Worm (Caenorhabditis elegans): Measurements from ENCODE around the gene hadb-1.

Gene hadb-1

DNA sequence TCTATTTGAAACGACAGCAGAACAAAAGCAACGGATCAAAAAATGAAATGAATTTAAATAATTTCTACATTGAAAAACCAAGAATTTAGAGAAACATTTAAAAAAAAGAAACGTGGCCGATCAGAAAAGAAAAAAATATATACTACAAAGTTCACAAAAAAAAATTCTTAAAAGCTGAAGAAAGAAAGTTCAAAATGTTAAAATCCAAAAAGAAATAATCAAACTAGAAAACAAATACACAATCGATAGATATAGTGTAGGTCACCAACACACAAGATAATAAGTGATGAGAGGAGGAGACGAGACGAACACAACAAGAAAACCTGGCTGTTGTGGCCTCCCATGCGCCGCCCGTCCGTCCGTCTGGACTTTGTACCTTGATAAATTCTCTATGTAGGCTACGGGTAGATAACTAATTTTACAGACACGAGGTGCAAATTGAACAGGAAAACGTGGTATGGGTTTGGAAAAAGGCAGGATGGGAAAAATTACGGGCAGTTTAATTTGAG is at the start of gene hadb-1:
Gene hadb-1 (minus strand): TSS at position 51 of the 509 bp plus-strand sequence.
- TF ChIP-seq B0310.2 (tag; optimal IDR thresholded peaks at IDR 0.05): no peak
- TF ChIP-seq flt-1 (GFP tag; IDR thresholded peaks at IDR 0.05): no peak
- no peak for TF ChIP-seq hmbx-1 (tag; optimal IDR thresholded peaks at IDR 0.05)
- no peak for TF ChIP-seq hnd-1 (tag; optimal IDR thresholded peaks at IDR 0.05)
- no peak for TF ChIP-seq F13C5.2 (tag; optimal IDR thresholded peaks at IDR 0.05)
- no peak for TF ChIP-seq tbx-11 (GFP tag; IDR thresholded peaks at IDR 0.05)
- TF ChIP-seq tra-4 (tag; optimal IDR thresholded peaks at IDR 0.05): no peak
- no peak for TF ChIP-seq ama-1 (optimal IDR thresholded peaks at IDR 0.05)
- TF ChIP-seq tbx-37 (GFP tag; conservative IDR thresholded peaks at IDR 0.05): no peak
- no peak for TF ChIP-seq sea-1 (GFP tag; conservative IDR thresholded peaks at IDR 0.05)
- TF ChIP-seq ceh-13 (GFP tag; optimal IDR thresholded peaks at IDR 0.05): no peak
- no peak for TF ChIP-seq pes-1 (GFP tag; IDR thresholded peaks at IDR 0.05)
- no peak for TF ChIP-seq ceh-36 (tag; optimal IDR thresholded peaks at IDR 0.05)

DNA sequence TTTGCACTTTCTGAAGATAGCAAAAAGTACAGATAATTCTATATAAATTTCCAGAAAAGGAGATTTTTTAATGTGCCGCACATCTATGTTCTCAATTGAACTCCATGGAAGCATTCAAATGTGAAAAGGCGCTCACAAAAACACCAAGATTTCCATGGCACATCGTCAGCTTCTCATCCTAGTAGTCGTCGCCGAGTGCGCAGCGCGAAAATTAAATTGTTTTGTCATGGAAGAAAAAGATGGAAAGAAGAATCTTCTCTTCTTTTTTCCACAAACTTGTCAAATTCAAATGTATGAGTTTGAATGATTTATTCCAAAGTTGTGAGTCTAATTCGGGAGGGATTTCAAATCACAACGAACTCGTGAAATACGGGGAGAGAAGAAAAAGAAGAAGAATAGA is 49.1 kb upstream of the hadb-1 start:
- no peak for TF ChIP-seq B0310.2 (tag; optimal IDR thresholded peaks at IDR 0.05)
- TF ChIP-seq aly-1 (tag; optimal IDR thresholded peaks at IDR 0.05): no peak
- no peak for TF ChIP-seq tbx-37 (GFP tag; conservative IDR thresholded peaks at IDR 0.05)
- no peak for TF ChIP-seq flt-1 (GFP tag; IDR thresholded peaks at IDR 0.05)
- TF ChIP-seq ceh-36 (tag; optimal IDR thresholded peaks at IDR 0.05): no peak
- TF ChIP-seq ets-7 (tag; optimal IDR thresholded peaks at IDR 0.05): no peak
- TF ChIP-seq ama-1 (optimal IDR thresholded peaks at IDR 0.05): no peak
- no peak for TF ChIP-seq tra-4 (tag; optimal IDR thresholded peaks at IDR 0.05)
- TF ChIP-seq sea-1 (GFP tag; conservative IDR thresholded peaks at IDR 0.05): no peak
- TF ChIP-seq scrt-1 (GFP tag; IDR thresholded peaks at IDR 0.05): no peak
- no peak for TF ChIP-seq hmg-4 (GFP tag; optimal IDR thresholded peaks at IDR 0.05)
- no peak for TF ChIP-seq tbx-11 (GFP tag; IDR thresholded peaks at IDR 0.05)
- no peak for TF ChIP-seq F13C5.2 (tag; optimal IDR thresholded peaks at IDR 0.05)
- TF ChIP-seq pes-1 (GFP tag; IDR thresholded peaks at IDR 0.05): no peak
- TF ChIP-seq hmbx-1 (tag; optimal IDR thresholded peaks at IDR 0.05): no peak

DNA sequence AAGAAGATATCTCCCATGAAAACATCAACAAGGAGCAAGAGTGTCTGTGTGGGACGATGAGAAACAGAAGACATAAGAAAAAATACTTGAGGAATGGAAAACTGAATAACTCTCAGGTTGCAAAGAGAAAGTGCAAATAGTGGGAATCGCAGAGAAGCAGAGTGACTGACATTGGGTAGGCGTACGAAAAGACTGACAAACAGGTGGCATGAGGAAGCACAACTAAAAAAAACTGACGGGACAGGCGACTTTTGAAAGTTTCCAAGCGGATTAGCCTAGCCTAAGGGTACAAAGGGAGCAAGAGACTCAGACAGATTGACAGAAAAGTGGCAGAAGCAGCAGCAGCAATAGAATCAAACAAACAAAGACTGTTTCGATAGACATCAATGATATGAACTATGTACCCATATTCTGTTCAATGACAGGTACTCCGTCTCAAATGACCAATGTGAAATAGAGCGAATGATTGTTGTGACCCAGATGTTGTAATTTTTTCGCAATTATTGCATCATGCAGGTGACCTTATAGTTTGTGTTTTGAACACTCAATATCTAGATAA is 46.1 kb upstream of the hadb-1 start:
- TF ChIP-seq hnd-1 (tag; optimal IDR thresholded peaks at IDR 0.05): no peak
- TF ChIP-seq aly-1 (tag; optimal IDR thresholded peaks at IDR 0.05): no peak
- no peak for TF ChIP-seq ama-1 (optimal IDR thresholded peaks at IDR 0.05)
- no peak for TF ChIP-seq hmg-4 (GFP tag; optimal IDR thresholded peaks at IDR 0.05)
- no peak for TF ChIP-seq hmbx-1 (tag; optimal IDR thresholded peaks at IDR 0.05)
- no peak for TF ChIP-seq pes-1 (GFP tag; IDR thresholded peaks at IDR 0.05)
- no peak for TF ChIP-seq tra-4 (tag; optimal IDR thresholded peaks at IDR 0.05)
- no peak for TF ChIP-seq ceh-13 (GFP tag; optimal IDR thresholded peaks at IDR 0.05)
- no peak for TF ChIP-seq flt-1 (GFP tag; IDR thresholded peaks at IDR 0.05)
- TF ChIP-seq F13C5.2 (tag; optimal IDR thresholded peaks at IDR 0.05): no peak
- TF ChIP-seq ceh-36 (tag; optimal IDR thresholded peaks at IDR 0.05): no peak
- no peak for TF ChIP-seq ets-7 (tag; optimal IDR thresholded peaks at IDR 0.05)
- no peak for TF ChIP-seq tbx-37 (GFP tag; conservative IDR thresholded peaks at IDR 0.05)
- TF ChIP-seq scrt-1 (GFP tag; IDR thresholded peaks at IDR 0.05): no peak
- no peak for TF ChIP-seq tbx-11 (GFP tag; IDR thresholded peaks at IDR 0.05)

DNA sequence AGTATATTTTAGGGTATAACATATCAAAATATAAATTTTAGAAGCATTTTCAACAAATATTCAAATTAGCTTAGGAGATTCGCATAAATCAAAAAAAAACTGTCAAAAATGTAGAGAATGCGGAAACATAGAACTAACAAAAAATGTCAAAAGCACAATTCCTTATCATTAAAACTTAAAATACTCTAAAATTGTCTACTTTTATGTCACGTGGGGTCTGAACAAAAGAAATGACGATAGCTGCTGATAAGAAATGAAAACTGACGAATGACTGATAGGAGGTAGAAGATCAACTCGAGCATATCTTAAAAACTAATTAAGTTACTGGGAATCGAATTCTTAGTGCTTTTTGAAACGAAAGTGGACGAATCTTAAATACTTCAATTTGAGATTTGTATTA is 45.4 kb upstream of the hadb-1 start:
- TF ChIP-seq ceh-36 (tag; optimal IDR thresholded peaks at IDR 0.05) (no peak), scrt-1 (GFP tag; IDR thresholded peaks at IDR 0.05) (no peak), tbx-11 (GFP tag; IDR thresholded peaks at IDR 0.05) (no peak), sea-1 (GFP tag; conservative IDR thresholded peaks at IDR 0.05) (no peak), F13C5.2 (tag; optimal IDR thresholded peaks at IDR 0.05) (no peak), flt-1 (GFP tag; IDR thresholded peaks at IDR 0.05) (no peak), aly-1 (tag; optimal IDR thresholded peaks at IDR 0.05) (no peak), hmbx-1 (tag; optimal IDR thresholded peaks at IDR 0.05) (no peak), hnd-1 (tag; optimal IDR thresholded peaks at IDR 0.05) (no peak)

DNA sequence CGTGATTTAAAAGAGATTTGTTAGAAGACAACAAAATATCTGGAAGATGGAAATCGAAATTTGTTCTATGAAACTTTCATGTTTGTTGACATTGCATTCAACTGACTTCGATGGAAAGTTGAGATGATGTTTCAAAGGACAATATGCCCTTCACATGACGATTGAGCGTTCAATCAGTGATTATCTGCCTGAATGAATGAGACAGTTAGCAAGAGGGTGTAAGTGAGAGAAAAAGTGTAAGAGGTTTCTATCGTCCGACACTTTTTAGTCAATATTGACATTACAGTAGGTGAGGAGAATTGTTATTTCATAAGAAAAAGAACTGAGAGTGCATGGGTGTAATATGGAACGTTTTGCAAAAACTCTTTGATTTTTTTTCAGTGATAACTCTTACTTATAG is 44.9 kb upstream of the hadb-1 start:
- TF ChIP-seq flt-1 (GFP tag; IDR thresholded peaks at IDR 0.05) (no peak), sea-1 (GFP tag; conservative IDR thresholded peaks at IDR 0.05) (no peak), scrt-1 (GFP tag; IDR thresholded peaks at IDR 0.05) (no peak), ets-7 (tag; optimal IDR thresholded peaks at IDR 0.05) (no peak), hmbx-1 (tag; optimal IDR thresholded peaks at IDR 0.05) (no peak), aly-1 (tag; optimal IDR thresholded peaks at IDR 0.05) (no peak), hnd-1 (tag; optimal IDR thresholded peaks at IDR 0.05) (no peak), B0310.2 (tag; optimal IDR thresholded peaks at IDR 0.05) (no peak), pes-1 (GFP tag; IDR thresholded peaks at IDR 0.05) (no peak), F13C5.2 (tag; optimal IDR thresholded peaks at IDR 0.05) (no peak), tbx-37 (GFP tag; conservative IDR thresholded peaks at IDR 0.05) (no peak), hmg-4 (GFP tag; optimal IDR thresholded peaks at IDR 0.05) (no peak), tbx-11 (GFP tag; IDR thresholded peaks at IDR 0.05) (no peak), ceh-36 (tag; optimal IDR thresholded peaks at IDR 0.05) (no peak), ama-1 (optimal IDR thresholded peaks at IDR 0.05) (no peak), ceh-13 (GFP tag; optimal IDR thresholded peaks at IDR 0.05) (no peak)

DNA sequence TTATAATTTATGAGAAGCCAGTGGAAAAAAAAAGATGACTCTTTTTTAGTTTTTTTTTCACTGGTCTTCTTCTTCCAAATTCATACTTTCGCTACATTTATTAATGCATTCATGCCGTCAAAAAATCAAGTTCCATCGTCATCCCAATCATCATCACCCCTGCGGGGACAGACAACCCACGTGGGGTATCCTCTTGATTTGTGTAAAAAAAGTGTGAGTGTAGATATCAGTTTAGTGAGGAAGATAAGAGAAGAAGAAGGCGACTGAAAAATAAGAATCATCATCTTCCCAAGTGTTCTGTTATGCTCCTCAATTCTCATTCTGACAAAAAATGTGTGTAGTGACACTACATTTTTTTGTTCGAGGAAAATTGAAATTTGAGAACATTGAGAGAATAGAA is 43.7 kb upstream of the hadb-1 start:
- TF ChIP-seq ets-7 (tag; optimal IDR thresholded peaks at IDR 0.05): no peak
- no peak for TF ChIP-seq scrt-1 (GFP tag; IDR thresholded peaks at IDR 0.05)
- no peak for TF ChIP-seq flt-1 (GFP tag; IDR thresholded peaks at IDR 0.05)
- TF ChIP-seq tra-4 (tag; optimal IDR thresholded peaks at IDR 0.05): no peak
- no peak for TF ChIP-seq aly-1 (tag; optimal IDR thresholded peaks at IDR 0.05)
- no peak for TF ChIP-seq hmbx-1 (tag; optimal IDR thresholded peaks at IDR 0.05)
- TF ChIP-seq ceh-36 (tag; optimal IDR thresholded peaks at IDR 0.05): no peak
- TF ChIP-seq ceh-13 (GFP tag; optimal IDR thresholded peaks at IDR 0.05): no peak
- TF ChIP-seq B0310.2 (tag; optimal IDR thresholded peaks at IDR 0.05): no peak
- no peak for TF ChIP-seq ama-1 (optimal IDR thresholded peaks at IDR 0.05)
- no peak for TF ChIP-seq tbx-11 (GFP tag; IDR thresholded peaks at IDR 0.05)

DNA sequence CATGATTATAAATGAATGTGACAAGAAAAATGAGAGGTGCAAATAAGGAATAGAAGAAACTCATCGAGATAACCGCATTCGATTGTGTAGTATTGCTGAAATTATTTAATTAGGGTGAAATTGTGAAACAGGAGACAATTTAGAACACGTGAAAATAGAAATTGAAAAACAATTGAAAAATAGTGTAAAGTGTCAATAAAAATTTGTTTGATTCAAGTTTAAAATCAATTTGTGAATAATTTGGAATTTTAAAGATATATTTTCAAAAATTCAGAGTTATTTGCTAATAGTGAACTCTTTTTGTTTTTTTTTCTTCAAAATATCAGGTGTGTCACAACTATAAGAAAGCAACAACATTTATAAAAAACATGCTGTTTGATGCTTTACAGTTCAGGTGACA is 43.0 kb upstream of the hadb-1 start, which contains the start of gene ZK370.4:
Gene ZK370.4 (minus strand): TSS at position 101 of the 400 bp plus-strand sequence.
- TF ChIP-seq F13C5.2 (tag; optimal IDR thresholded peaks at IDR 0.05) (no peak), ets-7 (tag; optimal IDR thresholded peaks at IDR 0.05) (no peak), sea-1 (GFP tag; conservative IDR thresholded peaks at IDR 0.05) (no peak), tra-4 (tag; optimal IDR thresholded peaks at IDR 0.05) (no peak)
